Worm (Caenorhabditis elegans) whole organism, L1 larva: ENCODE data around the gene brd-1.

Source experiments
- C16A3.4 ChIP-seq: fragments of 150-350 bp; optimal IDR thresholded peaks from 2 replicates; lab custom pipeline; 2014; ENCODE audit warnings: missing biosample characterization, missing genetic modification characterization
- F16B12.6 ChIP-seq: fragments of 150-350 bp; optimal IDR thresholded peaks from 2 replicates; lab custom pipeline; 2014; ENCODE audit warnings: missing biosample characterization, missing genetic modification characterization
- Y116A8C.19 ChIP-seq: sonication (generic microtip); optimal IDR thresholded peaks from 2 replicates; lab custom pipeline; 2016; ENCODE audit warnings: missing compliant biosample characterization, missing genetic modification characterization, borderline replicate concordance
- blmp-1 ChIP-seq: fragments of 150-350 bp; optimal IDR thresholded peaks from 2 replicates; lab custom pipeline; 2014; ENCODE audit warnings: missing biosample characterization, missing genetic modification characterization
- ceh-63 ChIP-seq: fragments of 200-800 bp; sonication (Bioruptor generic); optimal IDR thresholded peaks from 2 replicates; lab custom pipeline; 2018; ENCODE audit warnings: mild to moderate bottlenecking, missing genetic modification characterization, missing compliant biosample characterization
- ceh-82 ChIP-seq, 3 experiments: fragments of 150-350 bp in 1 of 3; sonication (generic microtip) in 2 of 3; optimal IDR thresholded peaks; 2 replicates each; lab custom pipeline; 2014 to 2017; ENCODE audit warnings: missing biosample characterization in 3 of 3, missing genetic modification characterization in 3 of 3
- dpl-1 ChIP-seq, 3 experiments: fragments of 150-350 bp in 2 of 3; sonication (generic microtip) in 1 of 3; optimal IDR thresholded peaks; 2 replicates each; lab custom pipeline; 2014 to 2017; ENCODE audit warnings: missing biosample characterization in 3 of 3, missing genetic modification characterization in 3 of 3, missing genetic modification reagents in 3 of 3
- efl-1 ChIP-seq, 4 experiments: fragments of 150-350 bp; optimal IDR thresholded peaks in 3 of 4; peaks in 1 of 4; 1 replicate in 1 of 4; 2 replicates in 3 of 4; lab custom pipeline; 2014; ENCODE audit warnings: missing biosample characterization in 2 of 4, missing genetic modification characterization in 2 of 4, missing genetic modification reagents in 2 of 4
- egl-13 ChIP-seq: sonication (generic microtip); optimal IDR thresholded peaks from 2 replicates; lab custom pipeline; 2016; ENCODE audit warnings: missing genotype, missing genetic modification reagents, missing genetic modification characterization, missing compliant biosample characterization
- elt-3 ChIP-seq, 6 experiments: fragments of 150-350 bp in 1 of 6; sonication (generic microtip); optimal IDR thresholded peaks; 2 replicates each; lab custom pipeline; 2017 to 2018; ENCODE audit warnings: missing biosample characterization in 6 of 6, missing genetic modification characterization in 6 of 6, inconsistent platforms in 1 of 6
- fkh-10 ChIP-seq: sonication (generic microtip); optimal IDR thresholded peaks from 2 replicates; lab custom pipeline; 2017; ENCODE audit warnings: missing biosample characterization, missing genetic modification reagents, missing genetic modification characterization
- fkh-8 ChIP-seq: sonication (generic microtip); optimal IDR thresholded peaks from 2 replicates; lab custom pipeline; 2016; ENCODE audit warnings: mild to moderate bottlenecking, missing genetic modification characterization, missing compliant biosample characterization
- fos-1 ChIP-seq: fragments of 150-350 bp; optimal IDR thresholded peaks from 2 replicates; lab custom pipeline; 2014; ENCODE audit warnings: missing biosample characterization, missing genetic modification characterization
- hpl-2 ChIP-seq: fragments of 150-350 bp; optimal IDR thresholded peaks from 2 replicates; lab custom pipeline; 2014; ENCODE audit warnings: missing biosample characterization, missing genetic modification reagents, missing genetic modification characterization
- isw-1 ChIP-seq: fragments of 200-800 bp; sonication (Bioruptor generic); IDR thresholded peaks from 2 replicates; pipeline ENCODE4 v1.3.6; 2022; ENCODE audit warnings: missing genetic modification characterization, missing compliant biosample characterization
- lin-13 ChIP-seq: fragments of 150-350 bp; optimal IDR thresholded peaks from 2 replicates; lab custom pipeline; 2014; ENCODE audit warnings: missing biosample characterization, missing genetic modification reagents, missing genetic modification characterization
- lin-14 ChIP-seq: fragments of 200-800 bp; sonication (Bioruptor generic); optimal IDR thresholded peaks from 2 replicates; lab custom pipeline; 2018; ENCODE audit warnings: mild to moderate bottlenecking, missing genetic modification characterization, moderate library complexity, missing compliant biosample characterization
- lin-15B ChIP-seq: fragments of 150-350 bp; sonication (generic microtip); optimal IDR thresholded peaks from 3 replicates; lab custom pipeline; 2014; ENCODE audit warnings: missing biosample characterization, missing genetic modification characterization
- lin-35 ChIP-seq, 2 experiments: fragments of 150-350 bp; optimal IDR thresholded peaks; 2 replicates each; lab custom pipeline; 2014; ENCODE audit warnings: missing biosample characterization in 2 of 2, missing genetic modification characterization in 2 of 2, missing genetic modification reagents in 2 of 2
- lsy-2 ChIP-seq, 2 experiments: fragments of 150-350 bp; optimal IDR thresholded peaks; 2 replicates each; lab custom pipeline; 2014; ENCODE audit warnings: missing biosample characterization in 2 of 2, missing genetic modification characterization in 2 of 2
- mdl-1 ChIP-seq, 2 experiments: fragments of 150-350 bp; optimal IDR thresholded peaks; 2 replicates each; lab custom pipeline; 2014 to 2017; ENCODE audit warnings: missing biosample characterization in 2 of 2, missing genetic modification characterization in 2 of 2, inconsistent platforms in 1 of 2
- mep-1 ChIP-seq: fragments of 150-350 bp; optimal IDR thresholded peaks from 2 replicates; lab custom pipeline; 2014; ENCODE audit warnings: missing biosample characterization, missing genetic modification characterization
- nhr-19 ChIP-seq: fragments of 200-800 bp; sonication (Bioruptor generic); conservative IDR thresholded peaks from 2 replicates; pipeline ENCODE4 v1.3.6; 2022; ENCODE audit warnings: missing genetic modification characterization, missing compliant biosample characterization
- nhr-20 ChIP-seq: sonication (generic microtip); optimal IDR thresholded peaks from 2 replicates; lab custom pipeline; 2016; ENCODE audit warnings: mild to moderate bottlenecking, missing genetic modification characterization, missing compliant biosample characterization
- nhr-47 ChIP-seq: sonication (generic microtip); optimal IDR thresholded peaks from 2 replicates; lab custom pipeline; 2016; ENCODE audit warnings: mild to moderate bottlenecking, missing genetic modification characterization, moderate library complexity, missing compliant biosample characterization
- nhr-71 ChIP-seq: sonication (generic microtip); optimal IDR thresholded peaks from 2 replicates; lab custom pipeline; 2016; ENCODE audit warnings: mild to moderate bottlenecking, missing genetic modification characterization, moderate library complexity, missing compliant biosample characterization
- nhr-76 ChIP-seq: sonication (generic microtip); optimal IDR thresholded peaks from 2 replicates; lab custom pipeline; 2017; ENCODE audit warnings: missing biosample characterization, missing genetic modification characterization
- nhr-85 ChIP-seq: sonication (generic microtip); peaks from one replicate; lab custom pipeline; 2016; ENCODE audit warnings: missing genetic modification characterization, inconsistent platforms, missing compliant biosample characterization
- nhr-90 ChIP-seq: sonication (generic microtip); optimal IDR thresholded peaks from 2 replicates; lab custom pipeline; 2016; ENCODE audit warnings: mild to moderate bottlenecking, missing genetic modification characterization, missing compliant biosample characterization; ENCODE audit not compliant: poor library complexity
- rnt-1 ChIP-seq: sonication (generic microtip); optimal IDR thresholded peaks from 2 replicates; lab custom pipeline; 2016; ENCODE audit warnings: mild to moderate bottlenecking, missing genetic modification characterization, moderate library complexity, missing compliant biosample characterization
- skn-1 ChIP-seq: fragments of 150-350 bp; optimal IDR thresholded peaks from 2 replicates; lab custom pipeline; 2014; ENCODE audit warnings: missing biosample characterization, missing genetic modification characterization
- snu-23 ChIP-seq: sonication (generic microtip); optimal IDR thresholded peaks from 2 replicates; lab custom pipeline; 2016; ENCODE audit warnings: missing genetic modification characterization, missing compliant biosample characterization
- sptf-1 ChIP-seq: fragments of 150-350 bp; optimal IDR thresholded peaks from 2 replicates; lab custom pipeline; 2014; ENCODE audit warnings: missing biosample characterization, missing genetic modification characterization
- swsn-7 ChIP-seq: sonication (generic microtip); optimal IDR thresholded peaks from 2 replicates; lab custom pipeline; 2016; ENCODE audit warnings: missing genetic modification characterization, missing compliant biosample characterization
- tbx-2 ChIP-seq: sonication (generic microtip); optimal IDR thresholded peaks from 2 replicates; lab custom pipeline; 2016; ENCODE audit warnings: missing genetic modification characterization, missing compliant biosample characterization
- tlp-1 ChIP-seq: fragments of 150-350 bp; optimal IDR thresholded peaks from 2 replicates; lab custom pipeline; 2014; ENCODE audit warnings: missing biosample characterization, missing genetic modification characterization
- unc-130 ChIP-seq: fragments of 150-350 bp; optimal IDR thresholded peaks from 2 replicates; lab custom pipeline; 2017; ENCODE audit warnings: missing biosample characterization, missing genetic modification characterization, inconsistent platforms
- unc-62 ChIP-seq: fragments of 150-350 bp; optimal IDR thresholded peaks from 2 replicates; lab custom pipeline; 2014; ENCODE audit warnings: missing biosample characterization, missing genetic modification reagents, missing genetic modification characterization
- vab-15 ChIP-seq: sonication (generic microtip); optimal IDR thresholded peaks from 2 replicates; lab custom pipeline; 2017; ENCODE audit warnings: missing genotype, mild to moderate bottlenecking, missing genetic modification characterization, missing compliant biosample characterization
- xbp-1 ChIP-seq: sonication (generic microtip); optimal IDR thresholded peaks from 2 replicates; lab custom pipeline; 2016; ENCODE audit warnings: missing genetic modification characterization, missing compliant biosample characterization

The brd-1 gene

ce11 chrIII:6931896-6932295 lies 42.6 kb upstream of the brd-1 start, which contains the start of gene byn-1:
Gene byn-1, plus strand, starts transcription at chrIII:6932001.
- TF ChIP-seq sptf-1 (tag; lab: Kevin White, UChicago), result no peak
- peak in 1 of 2 experiments; percentile 18 for TF ChIP-seq lsy-2 (tag; optimal IDR thresholded peaks at IDR 0.05; lab: Kevin White, UChicago)

ce11 chrIII:6929558-6930167 lies 40.4 kb upstream of the brd-1 start, which contains the start of gene inf-1:
Gene inf-1, plus strand, starts transcription at chrIII:6930134.
- TF ChIP-seq F16B12.6 (tag; lab: Kevin White, UChicago) (peak; percentile 16), snu-23 (GFP tag; lab: Kevin White, UChicago) (peak; percentile 56), unc-62 (GFP tag; lab: Kevin White, UChicago) (no peak), blmp-1 (tag; lab: Kevin White, UChicago) (no peak), lin-15B (tag; lab: Kevin White, UChicago) (peak; percentile 67), Y116A8C.19 (tag; lab: Kevin White, UChicago) (no peak), ceh-82 (tag; optimal IDR thresholded peaks at IDR 0.05; lab: Kevin White, UChicago) (peak in 1 of 3 experiments; percentile 40), nhr-90 (no peak), mdl-1 (tag; optimal IDR thresholded peaks at IDR 0.05; lab: Kevin White, UChicago) (no peak), lsy-2 (tag; optimal IDR thresholded peaks at IDR 0.05; lab: Kevin White, UChicago) (peak; percentile 67 to 88), mep-1 (tag; lab: Kevin White, UChicago) (peak; percentile 66), skn-1 (tag; lab: Kevin White, UChicago) (peak; percentile 48), lin-14 (GFP tag; lab: Kevin White, UChicago) (peak; percentile 54), efl-1 (optimal IDR thresholded peaks at IDR 0.05; lab: Kevin White, UChicago) (peak; percentile 63), efl-1 (GFP tag; optimal IDR thresholded peaks at IDR 0.05 in 1 of 2; lab: Kevin White, UChicago) (peak; percentile 70 to 91), egl-13 (tag; lab: Kevin White, UChicago) (no peak), hpl-2 (no peak), elt-3 (tag; optimal IDR thresholded peaks at IDR 0.05; lab: Kevin White, UChicago) (peak in 2 of 6 experiments; percentile 19 to 46), ceh-63 (GFP tag; lab: Kevin White, UChicago) (no peak), tbx-2 (tag; lab: Kevin White, UChicago) (no peak), unc-130 (tag; lab: Kevin White, UChicago) (peak; percentile 25), lin-13 (GFP tag; lab: Kevin White, UChicago) (peak; percentile 25), nhr-76 (tag; lab: Kevin White, UChicago) (no peak), tlp-1 (tag; lab: Kevin White, UChicago) (no peak), nhr-47 (tag; lab: Kevin White, UChicago) (peak; percentile 18), rnt-1 (tag; lab: Kevin White, UChicago) (peak; percentile 29), C16A3.4 (tag; lab: Kevin White, UChicago) (peak; percentile 55), lin-35 (GFP tag; optimal IDR thresholded peaks at IDR 0.05; lab: Kevin White, UChicago) (peak; percentile 69 to 81), fos-1 (tag; lab: Kevin White, UChicago) (no peak), nhr-71 (tag; lab: Kevin White, UChicago) (peak; percentile 41), vab-15 (no peak), dpl-1 (GFP tag; optimal IDR thresholded peaks at IDR 0.05; lab: Kevin White, UChicago) (peak; percentile 41 to 77 (median 61)), swsn-7 (tag; lab: Kevin White, UChicago) (peak; percentile 26), isw-1 (GFP tag; lab: Robert Waterston, UW) (no peak), fkh-10 (GFP tag; lab: Kevin White, UChicago) (no peak), nhr-20 (tag; lab: Kevin White, UChicago) (peak; percentile 34), xbp-1 (tag; lab: Kevin White, UChicago) (peak; percentile 44), nhr-85 (tag; lab: Kevin White, UChicago) (peak; percentile 57), fkh-8 (tag; lab: Kevin White, UChicago) (peak; percentile 14), nhr-19 (no peak)
